Worm (Caenorhabditis elegans): ENCODE measurements around the gene nhr-212.

nhr-212 gene

ce11 chrV:494284-494683, 9.6 kb downstream of the nhr-212 start, which contains the start of gene nhr-131:
Gene nhr-131 (plus strand): TSS chrV:494370.
- TF ChIP-seq unc-120 (tag; optimal IDR thresholded peaks at IDR 0.05; ENCODE audit: poor library complexity, severe bottlenecking) (no peak), flh-1 (GFP tag; optimal IDR thresholded peaks at IDR 0.05) (no peak), pha-4 (tag; optimal IDR thresholded peaks at IDR 0.05) (no peak), nhr-76 (tag; optimal IDR thresholded peaks at IDR 0.05) (no peak), sptf-1 (tag; optimal IDR thresholded peaks at IDR 0.05) (no peak), nhr-2 (tag; optimal IDR thresholded peaks at IDR 0.05) (no peak), ceh-39 (tag; optimal IDR thresholded peaks at IDR 0.05) (no peak), unc-62 (GFP tag; optimal IDR thresholded peaks at IDR 0.05) (no peak), ceh-83 (GFP tag; optimal IDR thresholded peaks at IDR 0.05) (no peak), ztf-11 (tag; optimal IDR thresholded peaks at IDR 0.05) (no peak), lin-13 (tag; optimal IDR thresholded peaks at IDR 0.05) (no peak), hlh-1 (tag; optimal IDR thresholded peaks at IDR 0.05) (no peak)

- TF ChIP-seq snpc-4 (tag; optimal IDR thresholded peaks at IDR 0.05), result no peak
- TF ChIP-seq lsy-2 (tag; optimal IDR thresholded peaks at IDR 0.05), result no peak
- no peak for TF ChIP-seq lin-13 (tag; optimal IDR thresholded peaks at IDR 0.05)
- no peak for TF ChIP-seq unc-39 (tag; optimal IDR thresholded peaks at IDR 0.05)
- no peak for TF ChIP-seq flh-1 (GFP tag; optimal IDR thresholded peaks at IDR 0.05)
- no peak for TF ChIP-seq unc-62 (GFP tag; optimal IDR thresholded peaks at IDR 0.05)
- TF ChIP-seq nhr-28 (tag; optimal IDR thresholded peaks at IDR 0.05), result no peak
- TF ChIP-seq ztf-11 (tag; optimal IDR thresholded peaks at IDR 0.05), result no peak
- TF ChIP-seq nhr-237 (tag; optimal IDR thresholded peaks at IDR 0.05), result no peak
- TF ChIP-seq mep-1 (tag; optimal IDR thresholded peaks at IDR 0.05), result no peak
- no peak for TF ChIP-seq ceh-83 (GFP tag; optimal IDR thresholded peaks at IDR 0.05)
- TF ChIP-seq blmp-1 (tag; optimal IDR thresholded peaks at IDR 0.05), result no peak
- TF ChIP-seq drap-1 (GFP tag; optimal IDR thresholded peaks at IDR 0.05), result no peak
- TF ChIP-seq nhr-12 (tag; optimal IDR thresholded peaks at IDR 0.05), result no peak
- TF ChIP-seq ham-2 (GFP tag; optimal IDR thresholded peaks at IDR 0.05), result no peak
- no peak for TF ChIP-seq sptf-1 (tag; optimal IDR thresholded peaks at IDR 0.05)
Observed at ce11 chrV:497399-497798, 12.7 kb downstream of the nhr-212 start, which contains the start of gene T01G6.1. Gene T01G6.1 (plus strand): TSS chrV:497699.

DNA sequence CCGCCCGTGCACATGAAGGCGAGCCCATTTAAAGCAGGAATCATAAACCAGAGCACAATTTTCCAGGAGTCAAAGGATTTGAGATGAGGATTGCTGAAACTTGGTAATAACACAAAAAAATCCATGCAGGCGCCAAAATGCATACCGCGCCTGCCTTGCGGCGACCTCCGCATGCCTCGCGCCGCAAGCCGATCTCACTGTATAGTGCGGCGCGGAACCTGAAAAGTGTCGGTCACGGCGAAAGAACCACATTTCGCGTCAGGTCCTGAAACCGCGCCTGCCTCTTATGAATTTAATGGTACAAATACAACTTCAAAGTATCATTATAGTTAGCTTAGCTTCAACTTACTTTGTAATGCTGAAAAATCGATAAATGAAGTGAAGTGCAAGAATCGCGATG, 15.9 kb downstream of the nhr-212 start:
- TF ChIP-seq elt-1 (tag; optimal IDR thresholded peaks at IDR 0.05; ENCODE audit: borderline replicate concordance, insufficient read depth), result no peak
- no peak for TF ChIP-seq M03D4.4 (tag; optimal IDR thresholded peaks at IDR 0.05)
- TF ChIP-seq unc-62 (GFP tag; optimal IDR thresholded peaks at IDR 0.05), result no peak
- no peak for TF ChIP-seq hlh-1 (tag; optimal IDR thresholded peaks at IDR 0.05)

- no peak for TF ChIP-seq ceh-39 (tag; optimal IDR thresholded peaks at IDR 0.05)
- TF ChIP-seq mab-5 (tag; optimal IDR thresholded peaks at IDR 0.05), result no peak
Observed at ce11 chrV:501230-501629, 16.6 kb downstream of the nhr-212 start, which contains the start of gene str-256. Gene str-256 (minus strand): TSS chrV:501330.

DNA sequence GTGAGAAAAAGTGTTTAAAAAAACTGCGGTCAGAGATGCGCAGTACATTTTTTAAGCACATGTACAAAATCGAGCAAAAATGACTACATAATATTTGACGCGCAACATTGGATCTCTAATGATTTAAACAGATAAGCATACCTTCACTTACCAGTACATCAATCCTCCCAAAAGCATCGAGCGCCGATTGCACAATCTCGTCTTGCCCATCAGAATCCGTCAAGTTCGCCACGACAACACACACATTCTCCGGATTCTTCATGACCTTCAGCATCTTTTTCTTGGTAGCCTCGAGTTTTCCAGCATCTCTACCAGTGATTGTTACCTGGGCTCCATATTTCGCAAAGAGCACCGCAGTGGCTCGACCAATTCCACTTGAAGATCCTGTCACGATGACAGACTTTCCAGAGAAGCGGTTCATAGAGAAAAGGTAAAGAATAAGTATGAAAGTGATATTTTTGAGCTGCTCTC, 18.2 kb downstream of the nhr-212 start, which contains the start of gene T01G6.10:
TSS of gene T01G6.10 (minus strand) at position 421 of the 471 bp plus-strand sequence.
- TF ChIP-seq pha-4 (tag; optimal IDR thresholded peaks at IDR 0.05), result no peak
- no peak for TF ChIP-seq sptf-1 (tag; optimal IDR thresholded peaks at IDR 0.05)
- no peak for TF ChIP-seq nhr-2 (tag; optimal IDR thresholded peaks at IDR 0.05)
- no peak for TF ChIP-seq unc-39 (tag; optimal IDR thresholded peaks at IDR 0.05)
- no peak for TF ChIP-seq lin-13 (tag; optimal IDR thresholded peaks at IDR 0.05)
- no peak for TF ChIP-seq ceh-83 (GFP tag; optimal IDR thresholded peaks at IDR 0.05)
- no peak for TF ChIP-seq ham-2 (GFP tag; optimal IDR thresholded peaks at IDR 0.05)
- no peak for TF ChIP-seq snpc-4 (tag; optimal IDR thresholded peaks at IDR 0.05)
- TF ChIP-seq flh-1 (GFP tag; optimal IDR thresholded peaks at IDR 0.05), result no peak
- TF ChIP-seq unc-62 (GFP tag; optimal IDR thresholded peaks at IDR 0.05), result no peak
- no peak for TF ChIP-seq mls-2 (tag; optimal IDR thresholded peaks at IDR 0.05)
- no peak for TF ChIP-seq nhr-237 (tag; optimal IDR thresholded peaks at IDR 0.05)
- TF ChIP-seq lsy-2 (tag; optimal IDR thresholded peaks at IDR 0.05), result no peak

- TF ChIP-seq lin-13 (tag; optimal IDR thresholded peaks at IDR 0.05) (no peak), blmp-1 (tag; optimal IDR thresholded peaks at IDR 0.05) (no peak), unc-39 (tag; optimal IDR thresholded peaks at IDR 0.05) (no peak), sem-2 (GFP tag; optimal IDR thresholded peaks at IDR 0.05) (no peak), ces-1 (GFP tag; optimal IDR thresholded peaks at IDR 0.05) (no peak)
Observed at ce11 chrV:503728-504127, 19.1 kb downstream of the nhr-212 start, which contains the start of gene srlf-35. Gene srlf-35 (plus strand): TSS chrV:504028.
